Worm (Caenorhabditis elegans) whole organism, early embryonic: ENCODE results near the gene C06H5.11.

Experiments used
- ama-1 ChIP-seq: fragments of 150-350 bp; optimal IDR thresholded peaks from 2 replicates; lab custom pipeline; 2014
- pes-1 ChIP-seq: fragments of 200-800 bp; sonication (Bioruptor generic); IDR thresholded peaks from 2 replicates; pipeline ENCODE4 v1.3.6; 2022; ENCODE audit warnings: missing genetic modification reagents, missing genetic modification characterization, missing compliant biosample characterization
- tbx-37 ChIP-seq: fragments of 200-800 bp; sonication (Bioruptor generic); conservative IDR thresholded peaks from 2 replicates; pipeline ENCODE4 v1.3.6; 2022; ENCODE audit warnings: missing genetic modification reagents, missing genetic modification characterization, missing compliant biosample characterization

DNA sequence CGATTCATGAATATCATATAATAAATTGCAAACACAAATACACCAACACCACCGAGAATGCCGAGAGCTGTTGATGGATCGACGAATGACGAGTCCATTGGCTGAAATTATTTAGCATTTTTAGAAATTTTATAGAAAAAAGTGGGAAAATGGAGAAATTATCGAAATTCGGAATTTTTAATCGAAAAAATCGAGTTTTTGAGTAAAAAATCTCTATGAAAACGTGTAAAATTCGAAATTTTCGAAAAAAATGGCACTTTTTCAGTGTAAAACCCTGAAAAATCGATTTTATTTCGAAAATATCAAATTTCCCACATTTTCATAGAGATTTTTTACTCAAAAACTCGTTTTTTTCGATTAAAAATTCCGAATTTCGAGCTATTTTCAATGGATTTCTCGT, 38.0 kb downstream of the C06H5.11 start, which contains the start of gene tcc-1:
- TF ChIP-seq pes-1 (no peak), tbx-37 (GFP tag; lab: Robert Waterston, UW) (no peak), ama-1 (lab: Kevin White, UChicago) (no peak)
